Fruit fly (Drosophila melanogaster): ENCODE results near the gene CG32815.
A peak's percentile ranks its signal among the peaks of the same experiment; 100 is the strongest.

The CG32815 gene

DNA sequence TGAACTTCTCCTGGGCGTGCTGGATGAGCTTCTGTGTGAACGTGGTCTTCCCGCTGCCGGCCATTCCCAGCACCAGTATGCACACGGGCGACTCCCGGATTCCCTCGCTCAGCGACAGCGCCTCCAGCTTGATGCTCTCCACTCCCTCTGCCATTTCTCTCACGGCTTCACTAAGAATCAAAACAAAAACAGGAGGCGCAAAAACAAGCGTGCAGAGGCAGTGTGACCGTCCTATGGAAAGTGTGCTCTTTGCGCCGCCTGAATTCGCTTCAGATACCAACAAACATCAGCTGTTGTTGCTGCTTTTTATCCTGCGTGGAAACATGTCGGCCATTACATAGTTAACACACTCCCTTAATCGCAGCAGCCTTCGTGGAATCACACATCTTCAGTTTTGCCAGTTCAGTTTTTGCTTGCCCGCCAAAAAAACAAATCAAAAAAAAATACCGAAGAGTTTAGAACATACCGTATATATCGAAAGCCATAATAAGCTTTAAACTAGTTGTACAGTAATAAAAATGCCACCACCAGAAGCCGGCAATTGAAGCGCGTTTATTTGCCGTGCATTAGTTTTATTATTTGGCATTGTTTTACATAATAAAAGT lies 8.4 kb downstream of the CG32815 start, which contains the start of the genes CG3704 and mus81 (continued):
- TF ChIP-seq Bgb (GFP tag; IDR thresholded peaks at IDR 0.05; ENCODE audit: partially characterized antibody): 0 out of 2 replicates have a peak, but pooled peaks have one; percentile 18
- no peak for TF ChIP-seq Fer1 (GFP tag; optimal IDR thresholded peaks at IDR 0.05)
- no peak for TF ChIP-seq CG8944 (GFP tag; optimal IDR thresholded peaks at IDR 0.05)
- TF ChIP-seq gsb-n (tag; optimal IDR thresholded peaks at IDR 0.05): peak; percentile 2
- TF ChIP-seq Tbp (GFP tag; optimal IDR thresholded peaks at IDR 0.05): no peak
- TF ChIP-seq CG18011 (GFP tag; optimal IDR thresholded peaks at IDR 0.05): no peak
- peak in 1 of 2 experiments; percentile 22 for TF ChIP-seq Pdp1 (GFP tag; optimal IDR thresholded peaks at IDR 0.05)
- TF ChIP-seq nmo (GFP tag; optimal IDR thresholded peaks at IDR 0.05): peak; percentile 45
- no peak for TF ChIP-seq HLHmδ (GFP tag; optimal IDR thresholded peaks at IDR 0.05)
- TF ChIP-seq shn (GFP tag; optimal IDR thresholded peaks at IDR 0.05): no peak
- 0 out of 3 replicates have a peak, but pooled peaks have one; percentile 15 for TF ChIP-seq CG6791 (GFP tag; IDR thresholded peaks at IDR 0.05; ENCODE audit: partially characterized antibody)
- TF ChIP-seq ewg (GFP tag; optimal IDR thresholded peaks at IDR 0.05): peak; percentile 30
- TF ChIP-seq dan (GFP tag; IDR thresholded peaks at IDR 0.05): no peak
- TF ChIP-seq CoRest (tag; optimal IDR thresholded peaks at IDR 0.05): peak; percentile 33
- TF ChIP-seq Sin3A (optimal IDR thresholded peaks at IDR 0.05): peak; percentile 88
- peak; percentile 58 for TF ChIP-seq stwl (tag; optimal IDR thresholded peaks at IDR 0.05)
- TF ChIP-seq CG6272 (GFP tag; IDR thresholded peaks at IDR 0.05): no peak
- TF ChIP-seq Oli (tag; optimal IDR thresholded peaks at IDR 0.05): no peak
- TF ChIP-seq CG16813 (GFP tag; IDR thresholded peaks at IDR 0.05; ENCODE audit: partially characterized antibody): peak; percentile 41; the same call in 1 of the 3 replicates
- TF ChIP-seq CG2712 (tag; optimal IDR thresholded peaks at IDR 0.05): peak; percentile 7
- no peak for TF ChIP-seq CG33213 (GFP tag; optimal IDR thresholded peaks at IDR 0.05)
- TF ChIP-seq CG5953 (GFP tag; IDR thresholded peaks at IDR 0.05): no peak
- TF ChIP-seq seq (GFP tag; IDR thresholded peaks at IDR 0.05): no peak
- TF ChIP-seq MBD-R2 (GFP tag; IDR thresholded peaks at IDR 0.05): peak; percentile 57
- no peak for TF ChIP-seq CG3281 (GFP tag; optimal IDR thresholded peaks at IDR 0.05)
- TF ChIP-seq CG17829 (tag; optimal IDR thresholded peaks at IDR 0.05): no peak
- TF ChIP-seq D19B (GFP tag; optimal IDR thresholded peaks at IDR 0.05): no peak
- peak; percentile 46 for TF ChIP-seq hbn (GFP tag; IDR thresholded peaks at IDR 0.05; ENCODE audit: partially characterized antibody)
- TF ChIP-seq nerfin-2 (GFP tag; IDR thresholded peaks at IDR 0.05; ENCODE audit: partially characterized antibody): no peak
- no peak for TF ChIP-seq CG1602 (GFP tag; optimal IDR thresholded peaks at IDR 0.05)
- no peak for TF ChIP-seq ap (GFP tag; IDR thresholded peaks at IDR 0.05)
- TF ChIP-seq tio (GFP tag; optimal IDR thresholded peaks at IDR 0.05): no peak
- TF ChIP-seq CG10959 (GFP tag; IDR thresholded peaks at IDR 0.05): no peak
- peak; percentile 62 for TF ChIP-seq pzg (GFP tag; optimal IDR thresholded peaks at IDR 0.05)
- peak; percentile 44 for TF ChIP-seq YL-1 (GFP tag; optimal IDR thresholded peaks at IDR 0.05)
- peak; percentile 36 for TF ChIP-seq her (GFP tag; optimal IDR thresholded peaks at IDR 0.05)
- TF ChIP-seq pfk (GFP tag; optimal IDR thresholded peaks at IDR 0.05): no peak
- peak; percentile 10 for TF ChIP-seq Ets65A (GFP tag)
- no peak for TF ChIP-seq org-1 (GFP tag; optimal IDR thresholded peaks at IDR 0.05)
- no peak for TF ChIP-seq CG8765 (GFP tag; IDR thresholded peaks at IDR 0.05)
- peak; percentile 17 for TF ChIP-seq CG10267 (tag; optimal IDR thresholded peaks at IDR 0.05)
- TF ChIP-seq CG43689 (GFP tag; IDR thresholded peaks at IDR 0.05): no peak
- no peak for TF ChIP-seq CG17802 (tag; optimal IDR thresholded peaks at IDR 0.05)
- TF ChIP-seq run (tag; optimal IDR thresholded peaks at IDR 0.05): no peak
- peak; percentile 72 for TF ChIP-seq CG13287 (GFP tag; IDR thresholded peaks at IDR 0.05; ENCODE audit: partially characterized antibody)
- no peak for TF ChIP-seq mam (GFP tag; optimal IDR thresholded peaks at IDR 0.05)
- TF ChIP-seq pum (GFP tag; optimal IDR thresholded peaks at IDR 0.05): no peak
- peak; percentile 39; the same call in 1 of the 2 replicates for TF ChIP-seq ssp (GFP tag; IDR thresholded peaks at IDR 0.05)
- no peak for TF ChIP-seq CG32772 (GFP tag; IDR thresholded peaks at IDR 0.05)
- no peak for TF ChIP-seq CG15601 (tag; optimal IDR thresholded peaks at IDR 0.05)
